Fruit fly (Drosophila melanogaster): ENCODE measurements around the gene Zcchc7.

Zcchc7 gene

dm6 chr3L:16870723-16871137, 25.5 kb downstream of the Zcchc7 start (continued):
- TF ChIP-seq CG17361 (GFP tag; IDR thresholded peaks at IDR 0.05): peak; percentile 47; the same call in 2 of the 3 replicates
- peak; percentile 11 for TF ChIP-seq Ssrp (tag; optimal IDR thresholded peaks at IDR 0.05)
- peak; percentile 8 for TF ChIP-seq CG2875 (GFP tag; optimal IDR thresholded peaks at IDR 0.05)
- TF ChIP-seq CG10147 (GFP tag; optimal IDR thresholded peaks at IDR 0.05): peak; percentile 39
- peak; percentile 51 for TF ChIP-seq CG18599 (GFP tag; optimal IDR thresholded peaks at IDR 0.05)
- TF ChIP-seq CG18262 (tag; optimal IDR thresholded peaks at IDR 0.05): peak; percentile 63
- peak; percentile 29; the same call in 1 of the 3 replicates for TF ChIP-seq row (GFP tag; IDR thresholded peaks at IDR 0.05)
- TF ChIP-seq gem (tag; optimal IDR thresholded peaks at IDR 0.05): peak; percentile 62
- TF ChIP-seq cwo (GFP tag; optimal IDR thresholded peaks at IDR 0.05): peak; percentile 18
- TF ChIP-seq CG13287 (GFP tag; IDR thresholded peaks at IDR 0.05; ENCODE audit: partially characterized antibody): no peak
- peak; percentile 47 for TF ChIP-seq CG10979 (tag; optimal IDR thresholded peaks at IDR 0.05)
- TF ChIP-seq CG1602 (GFP tag; optimal IDR thresholded peaks at IDR 0.05): peak; percentile 18
- TF ChIP-seq Lim3 (GFP tag; IDR thresholded peaks at IDR 0.05): no peak
- TF ChIP-seq az2 (GFP tag; optimal IDR thresholded peaks at IDR 0.05): peak; percentile 8
- TF ChIP-seq mirr (GFP tag; optimal IDR thresholded peaks at IDR 0.05): no peak
- TF ChIP-seq CG9797 (GFP tag; optimal IDR thresholded peaks at IDR 0.05): no peak
- no peak for TF ChIP-seq pan (optimal IDR thresholded peaks at IDR 0.05)
- no peak for TF ChIP-seq pan (GFP tag; optimal IDR thresholded peaks at IDR 0.05 in 1 of 2, IDR thresholded peaks at IDR 0.05 in 1 of 2)
- TF ChIP-seq CG10209 (GFP tag; optimal IDR thresholded peaks at IDR 0.05): peak; percentile 22

- TF ChIP-seq CG13775 (GFP tag; optimal IDR thresholded peaks at IDR 0.05): no peak
- TF ChIP-seq usp (GFP tag; optimal IDR thresholded peaks at IDR 0.05): no peak
- TF ChIP-seq CG32532 (GFP tag; IDR thresholded peaks at IDR 0.05): 0 out of 2 replicates have a peak, but pooled peaks have one; percentile 8
- TF ChIP-seq CG15269 (tag; optimal IDR thresholded peaks at IDR 0.05): no peak
- TF ChIP-seq lab (GFP tag; optimal IDR thresholded peaks at IDR 0.05): peak; percentile 51
- 0 out of 4 replicates have a peak, but pooled peaks have one; percentile 46 for TF ChIP-seq chinmo (GFP tag; IDR thresholded peaks at IDR 0.05; ENCODE audit: partially characterized antibody)
- peak; percentile 53 for TF ChIP-seq Med (GFP tag)
- TF ChIP-seq slbo (GFP tag; IDR thresholded peaks at IDR 0.05): peak; percentile 22; the same call in 1 of the 2 replicates
- no peak for TF ChIP-seq Drgx (GFP tag; IDR thresholded peaks at IDR 0.05)
- TF ChIP-seq CG3281 (GFP tag; optimal IDR thresholded peaks at IDR 0.05): peak; percentile 32
- TF ChIP-seq oc (tag; optimal IDR thresholded peaks at IDR 0.05): peak; percentile 34
- peak; percentile 36 for TF ChIP-seq Rfx (GFP tag; IDR thresholded peaks at IDR 0.05)
- no peak for TF ChIP-seq fd96Cb (tag; optimal IDR thresholded peaks at IDR 0.05)
- TF ChIP-seq sr (GFP tag; IDR thresholded peaks at IDR 0.05): no peak
- TF ChIP-seq CG2120 (GFP tag; optimal IDR thresholded peaks at IDR 0.05): peak; percentile 38
- no peak for TF ChIP-seq CG5180 (GFP tag; optimal IDR thresholded peaks at IDR 0.05)
- no peak for TF ChIP-seq CG8290 (GFP tag; optimal IDR thresholded peaks at IDR 0.05)
- TF ChIP-seq CG8290 (tag; optimal IDR thresholded peaks at IDR 0.05): peak in 1 of 2 experiments; percentile 13
- 0 out of 2 replicates have a peak, but pooled peaks have one; percentile 8 for TF ChIP-seq CG9932 (GFP tag; IDR thresholded peaks at IDR 0.05)
Measured at dm6 chr3L:16871630-16872029, 26.4 kb downstream of the Zcchc7 start.

dm6 chr3L:16872487-16872955, 27.3 kb downstream of the Zcchc7 start:
- TF ChIP-seq CG16863 (GFP tag; optimal IDR thresholded peaks at IDR 0.05): peak; percentile 58
- TF ChIP-seq CG7928 (GFP tag; optimal IDR thresholded peaks at IDR 0.05): peak; percentile 28
- peak; percentile 22 for TF ChIP-seq CHES-1-like (GFP tag; optimal IDR thresholded peaks at IDR 0.05)
- TF ChIP-seq ranshi (GFP tag; IDR thresholded peaks at IDR 0.05): peak; percentile 53; the same call in 1 of the 2 replicates
- no peak for TF ChIP-seq ase (GFP tag; IDR thresholded peaks at IDR 0.05)
- TF ChIP-seq CG6791 (GFP tag; IDR thresholded peaks at IDR 0.05; ENCODE audit: partially characterized antibody): no peak
- TF ChIP-seq scrt (GFP tag; optimal IDR thresholded peaks at IDR 0.05): peak; percentile 54
- TF ChIP-seq CG10147 (GFP tag; optimal IDR thresholded peaks at IDR 0.05): peak; percentile 75
- TF ChIP-seq CG12236 (GFP tag; optimal IDR thresholded peaks at IDR 0.05): peak; percentile 45
- peak; percentile 54 for TF ChIP-seq CG4424 (GFP tag; optimal IDR thresholded peaks at IDR 0.05)
- no peak for TF ChIP-seq onecut (GFP tag; IDR thresholded peaks at IDR 0.05)
- peak; percentile 25 for TF ChIP-seq CG13624 (GFP tag; optimal IDR thresholded peaks at IDR 0.05)
- TF ChIP-seq CG10431 (GFP tag; optimal IDR thresholded peaks at IDR 0.05): no peak

All from whole organism, embryonic.